Worm (Caenorhabditis elegans) whole organism, late embryonic: ENCODE results near the gene C31E10.6.

Experiments used
- ceh-19 ChIP-seq: fragments of 200-800 bp; sonication (Bioruptor generic); optimal IDR thresholded peaks from 2 replicates; lab custom pipeline; 2018; ENCODE audit warnings: mild to moderate bottlenecking, missing genetic modification characterization, missing compliant biosample characterization
- nhr-232 ChIP-seq: sonication (generic microtip); optimal IDR thresholded peaks from 2 replicates; lab custom pipeline; 2016; ENCODE audit warnings: missing genetic modification characterization, missing compliant biosample characterization
- tbx-2 ChIP-seq: sonication (generic microtip); optimal IDR thresholded peaks from 2 replicates; lab custom pipeline; 2016; ENCODE audit warnings: missing genetic modification characterization, missing compliant biosample characterization
- zip-5 ChIP-seq: sonication (generic microtip); optimal IDR thresholded peaks from 2 replicates; lab custom pipeline; 2016; ENCODE audit warnings: missing genetic modification characterization, missing compliant biosample characterization

- TF ChIP-seq nhr-232 (no peak), zip-5 (tag; lab: Kevin White, UChicago) (no peak), tbx-2 (no peak), ceh-19 (GFP tag; lab: Kevin White, UChicago) (no peak)
These were observed 43.8 kb upstream of the C31E10.6 start for ce11 chrX:13952347-13952746.
